Worm (Caenorhabditis elegans): Measurements from ENCODE around the gene F35F11.2.

ce11 chrIV:4074610-4075009, 34.5 kb downstream of the F35F11.2 start, which contains the start of gene W03D2.9:
- no peak for TF ChIP-seq nhr-11 (tag; optimal IDR thresholded peaks at IDR 0.05)
- TF ChIP-seq grh-1 (GFP tag; IDR thresholded peaks at IDR 0.05), result no peak
- TF ChIP-seq snpc-4 (tag; optimal IDR thresholded peaks at IDR 0.05), result no peak
- TF ChIP-seq aha-1 (tag; optimal IDR thresholded peaks at IDR 0.05), result no peak
- TF ChIP-seq ama-1 (optimal IDR thresholded peaks at IDR 0.05), result no peak
- TF ChIP-seq nhr-90 (tag; optimal IDR thresholded peaks at IDR 0.05; ENCODE audit: poor library complexity), result no peak
- no peak for TF ChIP-seq F16B12.6 (tag; optimal IDR thresholded peaks at IDR 0.05)
- no peak for TF ChIP-seq nhr-28 (tag; optimal IDR thresholded peaks at IDR 0.05)
- no peak for TF ChIP-seq hlh-17 (GFP tag; optimal IDR thresholded peaks at IDR 0.05; ENCODE audit: borderline replicate concordance)
- no peak for TF ChIP-seq ceh-88 (GFP tag; IDR thresholded peaks at IDR 0.05)
- no peak for TF ChIP-seq tbx-2 (tag; optimal IDR thresholded peaks at IDR 0.05)
- TF ChIP-seq nhr-47 (tag; optimal IDR thresholded peaks at IDR 0.05), result no peak
- TF ChIP-seq C04F5.9 (tag; optimal IDR thresholded peaks at IDR 0.05), result no peak
